Fruit fly (Drosophila melanogaster) whole organism, pupa: ENCODE measurements around the gene CG46339.

Experiments
- CG14655 ChIP-seq: fragments of 200-800 bp; sonication (Bioruptor generic); optimal IDR thresholded peaks from 3 replicates; lab custom pipeline; 2017; ENCODE audit warnings: mild to moderate bottlenecking, missing biosample characterization, missing genetic modification reagents, missing genetic modification characterization
- fd96Ca ChIP-seq: fragments of 200-800 bp; sonication (Bioruptor generic); IDR thresholded peaks from 3 replicates; pipeline ENCODE4 v1.3.6; 2022; ENCODE audit warnings: missing biosample characterization, missing genetic modification characterization
- gl ChIP-seq: fragments of 200-800 bp; sonication (Bioruptor generic); optimal IDR thresholded peaks from 2 replicates; lab custom pipeline; 2018; ENCODE audit warnings: missing biosample characterization, mild to moderate bottlenecking, missing genetic modification characterization
- rn ChIP-seq: fragments of 200-800 bp; sonication (Bioruptor generic); IDR thresholded peaks from 2 replicates; pipeline ENCODE4 v1.3.6; 2022; ENCODE audit warnings: missing biosample characterization, missing genetic modification characterization

- TF ChIP-seq fd96Ca (GFP tag; lab: Robert Waterston, UW) (no peak), gl (tag; lab: Kevin White, UChicago) (no peak), rn (GFP tag; lab: Robert Waterston, UW) (no peak), CG14655 (no peak)
Observed at dm6 chr3R:26882230-26883014, 33.1 kb upstream of the CG46339 start.
